Fruit fly (Drosophila melanogaster) whole organism, embryonic: ENCODE measurements around the gene CG8837.
A peak's percentile ranks its signal among the peaks of the same experiment; 100 is the strongest.

ENCODE experiments used
- Atf6 ChIP-seq: fragments of 200-800 bp; sonication (Bioruptor generic); IDR thresholded peaks from 2 replicates; pipeline ENCODE4 v1.3.6; 2022; ENCODE audit warnings: missing biosample characterization, missing genetic modification characterization
- Bgb ChIP-seq: fragments of 200-800 bp; sonication (Bioruptor generic); IDR thresholded peaks from 2 replicates; pipeline ENCODE4 v1.3.6; 2022; ENCODE audit warnings: missing biosample characterization, missing genetic modification characterization; ENCODE audit not compliant: partially characterized antibody
- CG10209 ChIP-seq: fragments of 200-800 bp; sonication (Bioruptor generic); optimal IDR thresholded peaks from 3 replicates; lab custom pipeline; 2017; ENCODE audit warnings: missing biosample characterization, mild to moderate bottlenecking, missing genetic modification characterization, missing genetic modification reagents
- CG10654 ChIP-seq: fragments of 200-800 bp; sonication (Bioruptor generic); optimal IDR thresholded peaks from 2 replicates; lab custom pipeline; 2016; ENCODE audit warnings: missing biosample characterization, missing genetic modification characterization
- CG11504 ChIP-seq: fragments of 200-800 bp; sonication (Bioruptor generic); optimal IDR thresholded peaks from 3 replicates; lab custom pipeline; 2019; ENCODE audit warnings: missing biosample characterization, mild to moderate bottlenecking, missing genetic modification characterization, moderate library complexity
- CG11696 ChIP-seq: fragments of 200-800 bp; sonication (Bioruptor generic); IDR thresholded peaks from 2 replicates; pipeline ENCODE4 v1.3.6; 2022; ENCODE audit warnings: missing biosample characterization, missing genetic modification characterization
- CG12104 ChIP-seq: fragments of 200-800 bp; sonication (Bioruptor generic); optimal IDR thresholded peaks from 3 replicates; lab custom pipeline; 2016; ENCODE audit warnings: missing biosample characterization, missing genetic modification characterization
- CG12744 ChIP-seq: fragments of 200-800 bp; sonication (Bioruptor generic); optimal IDR thresholded peaks from 2 replicates; lab custom pipeline; 2016; ENCODE audit warnings: missing biosample characterization, missing genetic modification characterization
- CG13287 ChIP-seq: fragments of 200-800 bp; sonication (Bioruptor generic); IDR thresholded peaks from 2 replicates; pipeline ENCODE4 v1.3.6; 2022; ENCODE audit warnings: missing biosample characterization, missing genetic modification characterization; ENCODE audit not compliant: partially characterized antibody
- CG14014 ChIP-seq: fragments of 200-800 bp; sonication (Bioruptor generic); IDR thresholded peaks from 2 replicates; pipeline ENCODE4 v1.3.6; 2022; ENCODE audit warnings: missing biosample characterization, missing genetic modification characterization
- CG16815 ChIP-seq: fragments of 200-800 bp; sonication (Bioruptor generic); optimal IDR thresholded peaks from 3 replicates; lab custom pipeline; 2017; ENCODE audit warnings: missing biosample characterization, mild to moderate bottlenecking, missing genetic modification characterization
- CG2120 ChIP-seq: fragments of 200-800 bp; sonication (Bioruptor generic); optimal IDR thresholded peaks from 3 replicates; lab custom pipeline; 2016; ENCODE audit warnings: missing biosample characterization, missing genetic modification characterization
- CG33213 ChIP-seq: fragments of 200-800 bp; sonication (Bioruptor generic); optimal IDR thresholded peaks from 3 replicates; lab custom pipeline; 2016; ENCODE audit warnings: missing biosample characterization, missing genetic modification characterization
- CG34224 ChIP-seq: fragments of 200-800 bp; sonication (Bioruptor generic); IDR thresholded peaks from 3 replicates; pipeline ENCODE4 v1.3.6; 2022; ENCODE audit warnings: missing biosample characterization, missing genetic modification characterization; ENCODE audit not compliant: partially characterized antibody
- CG34376 ChIP-seq: fragments of 200-800 bp; sonication (Bioruptor generic); optimal IDR thresholded peaks from 2 replicates; lab custom pipeline; 2018; ENCODE audit warnings: missing biosample characterization, mild to moderate bottlenecking, missing genetic modification characterization
- CG7556 ChIP-seq: fragments of 200-800 bp; sonication (Bioruptor generic); optimal IDR thresholded peaks from 2 replicates; lab custom pipeline; 2017; ENCODE audit warnings: missing biosample characterization, mild to moderate bottlenecking, missing genetic modification characterization
- CG7839 ChIP-seq: fragments of 200-800 bp; sonication (Bioruptor generic); optimal IDR thresholded peaks from 3 replicates; lab custom pipeline; 2018; ENCODE audit warnings: missing biosample characterization, mild to moderate bottlenecking, missing genetic modification characterization, moderate library complexity
- CG7963 ChIP-seq: fragments of 200-800 bp; sonication (Bioruptor generic); IDR thresholded peaks from 3 replicates; pipeline ENCODE4 v1.3.6; 2022; ENCODE audit warnings: missing biosample characterization, missing genetic modification characterization; ENCODE audit not compliant: partially characterized antibody
- CG8089 ChIP-seq: fragments of 200-800 bp; sonication (Bioruptor generic); optimal IDR thresholded peaks from 3 replicates; lab custom pipeline; 2016; ENCODE audit warnings: missing biosample characterization, missing genetic modification characterization
- CG9609 ChIP-seq: fragments of 200-800 bp; sonication (Bioruptor generic); optimal IDR thresholded peaks from 3 replicates; lab custom pipeline; 2016; ENCODE audit warnings: missing biosample characterization, missing genetic modification characterization
- D19B ChIP-seq: fragments of 200-800 bp; sonication (Bioruptor generic); optimal IDR thresholded peaks from 2 replicates; lab custom pipeline; 2017; ENCODE audit warnings: missing biosample characterization, mild to moderate bottlenecking, missing genetic modification characterization
- E2f2 ChIP-seq: fragments of 200-800 bp; sonication (Bioruptor generic); IDR thresholded peaks from 2 replicates; pipeline ENCODE4 v1.3.6; 2022; ENCODE audit warnings: missing biosample characterization, missing genetic modification characterization
- H15 ChIP-seq: fragments of 200-800 bp; sonication (Bioruptor generic); IDR thresholded peaks from 3 replicates; pipeline ENCODE4 v1.3.6; 2022; ENCODE audit warnings: missing biosample characterization, missing genetic modification characterization
- Hr39 ChIP-seq: fragments of >200 bp; optimal IDR thresholded peaks from 2 replicates; lab custom pipeline; 2017
- Med ChIP-seq: fragments of 200-800 bp; sonication (Bioruptor generic); peaks from one replicate; lab custom pipeline; 2016; ENCODE audit warnings: missing biosample characterization, missing genetic modification characterization, mild to moderate bottlenecking, inconsistent platforms, moderate library complexity
- NfI ChIP-seq: fragments of 200-800 bp; sonication (Bioruptor generic); optimal IDR thresholded peaks from 3 replicates; lab custom pipeline; 2018; ENCODE audit warnings: missing biosample characterization, mild to moderate bottlenecking, missing genetic modification characterization, moderate library complexity
- PHDP ChIP-seq: fragments of 200-800 bp; sonication (Bioruptor generic); optimal IDR thresholded peaks from 3 replicates; lab custom pipeline; 2018; ENCODE audit warnings: missing biosample characterization, mild to moderate bottlenecking, missing genetic modification characterization, moderate library complexity
- Pdp1 ChIP-seq, 2 experiments: fragments of 200-800 bp; sonication (Bioruptor generic); optimal IDR thresholded peaks; 3 replicates each; lab custom pipeline; 2016; ENCODE audit warnings: missing biosample characterization in 2 of 2, missing genetic modification characterization in 2 of 2, mild to moderate bottlenecking in 1 of 2, moderate library complexity in 1 of 2
- Rx ChIP-seq: fragments of 200-800 bp; sonication (Bioruptor generic); IDR thresholded peaks from 2 replicates; pipeline ENCODE4 v1.3.6; 2022; ENCODE audit warnings: missing biosample characterization, missing genetic modification characterization
- Sox102F ChIP-seq: fragments of 200-800 bp; sonication (Bioruptor generic); optimal IDR thresholded peaks from 2 replicates; lab custom pipeline; 2018; ENCODE audit warnings: missing biosample characterization, mild to moderate bottlenecking, missing genetic modification characterization, moderate library complexity
- Vsx1 ChIP-seq: fragments of 200-800 bp; sonication (Bioruptor generic); optimal IDR thresholded peaks from 2 replicates; lab custom pipeline; 2017; ENCODE audit warnings: missing biosample characterization, mild to moderate bottlenecking, missing genetic modification characterization, missing genetic modification reagents
- Xbp1 ChIP-seq: fragments of 200-800 bp; sonication (Bioruptor generic); optimal IDR thresholded peaks from 3 replicates; lab custom pipeline; 2016; ENCODE audit warnings: missing biosample characterization, mild to moderate bottlenecking, missing genetic modification characterization
- Xrp1 ChIP-seq: fragments of 200-800 bp; sonication (Bioruptor generic); IDR thresholded peaks from 2 replicates; pipeline ENCODE4 v1.3.6; 2022; ENCODE audit warnings: missing biosample characterization, missing genetic modification characterization
- abd-A ChIP-seq: fragments of 200-800 bp; sonication (Bioruptor generic); optimal IDR thresholded peaks from 3 replicates; lab custom pipeline; 2019; ENCODE audit warnings: missing biosample characterization, mild to moderate bottlenecking, missing genetic modification characterization, moderate library complexity
- amos ChIP-seq: fragments of 200-800 bp; sonication (Bioruptor generic); IDR thresholded peaks from 2 replicates; pipeline ENCODE4 v1.3.6; 2022; ENCODE audit warnings: missing biosample characterization, missing genetic modification characterization; ENCODE audit not compliant: partially characterized antibody
- ara ChIP-seq: fragments of 200-800 bp; sonication (Bioruptor generic); IDR thresholded peaks from 2 replicates; pipeline ENCODE4 v1.3.6; 2022; ENCODE audit warnings: missing biosample characterization, missing genetic modification characterization
- caup ChIP-seq: fragments of 200-800 bp; sonication (Bioruptor generic); optimal IDR thresholded peaks from 3 replicates; lab custom pipeline; 2017; ENCODE audit warnings: missing biosample characterization, mild to moderate bottlenecking, missing genetic modification characterization, moderate library complexity; ENCODE audit not compliant: severe bottlenecking
- cg ChIP-seq: fragments of 200-800 bp; sonication (Bioruptor generic); optimal IDR thresholded peaks from 3 replicates; lab custom pipeline; 2019; ENCODE audit warnings: missing biosample characterization, mild to moderate bottlenecking, missing genetic modification characterization, moderate library complexity
- chm ChIP-seq: fragments of 200-800 bp; sonication (Bioruptor generic); IDR thresholded peaks from 2 replicates; pipeline ENCODE4 v1.3.6; 2022; ENCODE audit warnings: missing biosample characterization, missing genetic modification characterization
- dmrt99B ChIP-seq: fragments of 200-800 bp; sonication (Bioruptor generic); optimal IDR thresholded peaks from 2 replicates; lab custom pipeline; 2018; ENCODE audit warnings: missing biosample characterization, mild to moderate bottlenecking, missing genetic modification characterization, moderate library complexity
- gem ChIP-seq: fragments of 200-800 bp; sonication (Bioruptor generic); optimal IDR thresholded peaks from 2 replicates; lab custom pipeline; 2019; ENCODE audit warnings: missing biosample characterization, mild to moderate bottlenecking, missing genetic modification characterization, moderate library complexity
- inv ChIP-seq: fragments of 200-800 bp; sonication (Bioruptor generic); IDR thresholded peaks from 2 replicates; pipeline ENCODE4 v1.3.6; 2022; ENCODE audit warnings: missing biosample characterization, missing genetic modification characterization; ENCODE audit not compliant: partially characterized antibody
- lilli ChIP-seq: fragments of 200-800 bp; sonication (Bioruptor generic); optimal IDR thresholded peaks from 3 replicates; lab custom pipeline; 2016; ENCODE audit warnings: missing biosample characterization, missing genetic modification characterization
- mam ChIP-seq: fragments of 200-800 bp; sonication (Bioruptor generic); optimal IDR thresholded peaks from 3 replicates; lab custom pipeline; 2016; ENCODE audit warnings: missing biosample characterization, missing genetic modification characterization
- run ChIP-seq: fragments of 200-800 bp; sonication (Bioruptor generic); optimal IDR thresholded peaks from 3 replicates; lab custom pipeline; 2018; ENCODE audit warnings: missing biosample characterization, mild to moderate bottlenecking, missing genetic modification characterization
- scrt ChIP-seq: fragments of 200-800 bp; sonication (Bioruptor generic); optimal IDR thresholded peaks from 2 replicates; lab custom pipeline; 2018; ENCODE audit warnings: missing biosample characterization, mild to moderate bottlenecking, missing genetic modification characterization, moderate library complexity
- sd ChIP-seq: fragments of 200-800 bp; sonication (Bioruptor generic); optimal IDR thresholded peaks from 3 replicates; lab custom pipeline; 2018; ENCODE audit warnings: missing biosample characterization, mild to moderate bottlenecking, missing genetic modification characterization, moderate library complexity
- slbo ChIP-seq: fragments of 200-800 bp; sonication (Bioruptor generic); IDR thresholded peaks from 2 replicates; pipeline ENCODE4 v1.3.6; 2022; ENCODE audit warnings: missing biosample characterization, missing genetic modification characterization
- tll ChIP-seq, 2 experiments: fragments of 200-800 bp in 1 of 2; fragments of >200 bp in 1 of 2; sonication (Bioruptor generic) in 1 of 2; optimal IDR thresholded peaks; 2 replicates each; lab custom pipeline; 2017 to 2019; ENCODE audit warnings: missing biosample characterization in 2 of 2, missing genetic modification characterization in 2 of 2, mild to moderate bottlenecking in 1 of 2, moderate library complexity in 1 of 2

CG8837 gene

DNA sequence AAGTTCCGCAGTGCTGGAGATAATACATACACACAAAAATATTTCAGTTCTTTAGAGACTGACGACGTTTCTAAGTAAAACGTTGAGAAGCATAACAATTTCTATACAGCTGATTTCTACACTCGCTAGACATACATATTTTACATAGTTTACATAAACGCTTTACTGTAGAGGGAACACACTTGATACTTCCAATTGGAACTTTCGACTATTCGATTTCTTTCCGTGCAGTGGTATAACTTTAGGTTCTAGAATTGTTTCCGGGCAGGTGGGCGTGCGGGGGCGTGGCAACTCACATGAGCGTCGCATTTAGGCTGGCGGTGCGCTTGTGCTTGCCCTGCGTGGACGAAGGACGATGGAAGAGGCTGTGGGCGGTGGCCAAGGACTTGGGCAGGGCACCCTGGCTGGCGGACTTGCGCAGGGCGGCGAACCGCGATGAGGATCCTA lies 52.5 kb downstream of the CG8837 start (continued):
- no peak for TF ChIP-seq H15 (GFP tag; lab: Robert Waterston, UW)
- TF ChIP-seq Xbp1: no peak
- no peak for TF ChIP-seq sd (tag; lab: Kevin White, UChicago)
- peak; percentile 67 for TF ChIP-seq Bgb (GFP tag; lab: Robert Waterston, UW)
- peak; percentile 13 for TF ChIP-seq dmrt99B (tag; lab: Kevin White, UChicago)
- TF ChIP-seq CG11696: no peak
- TF ChIP-seq amos: peak; percentile 54
- TF ChIP-seq CG34376: no peak
- TF ChIP-seq CG7556 (GFP tag; lab: Kevin White, UChicago): no peak
- TF ChIP-seq chm (GFP tag; lab: Robert Waterston, UW): 0 out of 2 replicates have a peak, but pooled peaks have one; percentile 22
- peak; percentile 4 for TF ChIP-seq NfI (GFP tag; lab: Kevin White, UChicago)
- TF ChIP-seq Vsx1 (GFP tag; lab: Kevin White, UChicago): no peak
- peak; percentile 18 for TF ChIP-seq CG2120 (GFP tag; lab: Kevin White, UChicago)
- 0 out of 2 replicates have a peak, but pooled peaks have one; percentile 48 for TF ChIP-seq Xrp1 (GFP tag; lab: Robert Waterston, UW)
- TF ChIP-seq Rx: 0 out of 2 replicates have a peak, but pooled peaks have one; percentile 14
- no peak for TF ChIP-seq CG12744 (GFP tag; lab: Kevin White, UChicago)
- TF ChIP-seq CG34224 (GFP tag; lab: Robert Waterston, UW): 0 out of 3 replicates have a peak, but pooled peaks have one; percentile 27
- TF ChIP-seq gem (tag; lab: Kevin White, UChicago): peak; percentile 41
- peak; percentile 50 for TF ChIP-seq ara (GFP tag; lab: Robert Waterston, UW)
- no peak for TF ChIP-seq D19B (GFP tag; lab: Kevin White, UChicago)
- TF ChIP-seq lilli: no peak
- no peak for TF ChIP-seq tll (GFP tag; optimal IDR thresholded peaks at IDR 0.05; lab: Kevin White, UChicago)
- TF ChIP-seq caup (GFP tag; lab: Kevin White, UChicago): peak; percentile 9
- TF ChIP-seq run: no peak
- peak; percentile 42; the same call in 1 of the 3 replicates for TF ChIP-seq CG7963 (GFP tag; lab: Robert Waterston, UW)
- TF ChIP-seq abd-A: no peak
- peak; percentile 10 for TF ChIP-seq CG8089 (GFP tag; lab: Kevin White, UChicago)
- TF ChIP-seq Hr39 (lab: Kevin White, UChicago): no peak
- TF ChIP-seq CG11504 (tag; lab: Kevin White, UChicago): peak; percentile 37
- TF ChIP-seq Sox102F (GFP tag; lab: Kevin White, UChicago): peak; percentile 16
- TF ChIP-seq CG10654 (GFP tag; lab: Kevin White, UChicago): no peak
- 0 out of 2 replicates have a peak, but pooled peaks have one; percentile 13 for TF ChIP-seq Atf6 (GFP tag; lab: Robert Waterston, UW)
- TF ChIP-seq PHDP: peak; percentile 7
- no peak for TF ChIP-seq CG16815 (GFP tag; lab: Kevin White, UChicago)
- TF ChIP-seq slbo (GFP tag; lab: Robert Waterston, UW): peak; percentile 31; the same call in 1 of the 2 replicates
- peak; percentile 10; the same call in 1 of the 2 replicates for TF ChIP-seq E2f2 (GFP tag; lab: Robert Waterston, UW)
- peak; percentile 29 for TF ChIP-seq mam (GFP tag; lab: Kevin White, UChicago)
- TF ChIP-seq CG12104 (GFP tag; lab: Kevin White, UChicago): peak; percentile 2
- TF ChIP-seq cg (GFP tag; lab: Kevin White, UChicago): no peak
- TF ChIP-seq scrt (GFP tag; lab: Kevin White, UChicago): no peak
- 0 out of 2 replicates have a peak, but pooled peaks have one; percentile 23 for TF ChIP-seq inv (GFP tag; lab: Robert Waterston, UW)
- TF ChIP-seq CG13287 (GFP tag; lab: Robert Waterston, UW): no peak
- peak; percentile 87 for TF ChIP-seq Med
- peak; percentile 2 for TF ChIP-seq CG9609
- TF ChIP-seq CG7839 (tag; lab: Kevin White, UChicago): peak; percentile 27
- peak; percentile 19 for TF ChIP-seq CG33213 (GFP tag; lab: Kevin White, UChicago)
- TF ChIP-seq Pdp1 (GFP tag; optimal IDR thresholded peaks at IDR 0.05; lab: Kevin White, UChicago): peak in 1 of 2 experiments; percentile 8
- 0 out of 2 replicates have a peak, but pooled peaks have one; percentile 13 for TF ChIP-seq CG14014 (GFP tag; lab: Robert Waterston, UW)
- peak; percentile 3 for TF ChIP-seq CG10209 (GFP tag; lab: Kevin White, UChicago)
